Fruit fly (Drosophila melanogaster): Measurements from ENCODE around the gene CG14313.
A peak's percentile ranks its signal among the peaks of the same experiment; 100 is the strongest.

The CG14313 gene

DNA sequence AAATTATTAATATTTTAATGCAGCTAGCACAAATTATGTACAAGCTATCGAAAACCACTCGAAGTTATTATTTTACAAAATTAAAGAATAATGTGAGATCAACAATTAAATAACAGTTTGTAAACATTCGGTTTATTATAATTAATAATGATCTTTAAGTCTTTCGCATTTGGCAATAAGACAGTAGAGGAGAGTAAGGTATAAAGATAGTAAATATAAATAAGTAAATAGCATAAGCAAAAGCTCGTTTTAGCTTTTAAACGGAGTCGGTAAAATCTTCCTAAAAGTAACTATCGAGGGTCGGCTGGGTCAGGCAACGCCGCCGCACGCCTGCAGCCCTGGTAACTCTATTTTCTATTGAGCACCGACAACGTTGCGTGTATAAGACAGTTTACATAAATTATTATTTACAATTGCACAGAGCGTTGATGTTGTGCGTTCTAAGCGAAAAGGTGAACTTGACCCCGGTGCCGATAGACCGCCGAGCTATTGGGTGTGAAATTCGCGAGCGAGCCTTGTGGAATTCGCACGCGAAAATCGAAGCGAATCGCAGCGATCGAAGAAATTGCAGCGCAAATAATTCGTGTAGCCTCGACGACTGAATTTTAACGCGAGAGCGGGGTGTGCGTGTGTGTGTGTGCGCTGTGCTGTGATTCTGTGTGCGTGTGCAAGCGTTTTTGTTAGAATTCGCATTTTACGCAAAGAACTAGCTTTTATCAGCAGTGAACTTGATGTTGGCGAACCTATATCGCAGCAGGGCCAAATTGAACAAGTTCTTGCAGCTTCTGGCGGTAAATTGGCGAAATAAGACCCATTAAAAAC lies 24.1 kb downstream of the CG14313 start, which contains the start of gene wrd (continued):
- TF ChIP-seq Pdp1 (GFP tag; optimal IDR thresholded peaks at IDR 0.05) = peak in 1 of 2 experiments; percentile 67
- TF ChIP-seq CG9876 (GFP tag; optimal IDR thresholded peaks at IDR 0.05) = no peak
- no peak for TF ChIP-seq ap (GFP tag; IDR thresholded peaks at IDR 0.05)
- peak in 1 of 2 experiments; percentile 40 for TF ChIP-seq Hr51 (GFP tag; optimal IDR thresholded peaks at IDR 0.05)
- TF ChIP-seq Usf (GFP tag; optimal IDR thresholded peaks at IDR 0.05) = no peak
- TF ChIP-seq Fer1 (GFP tag; optimal IDR thresholded peaks at IDR 0.05) = peak; percentile 13
- no peak for TF ChIP-seq ase (GFP tag; IDR thresholded peaks at IDR 0.05)
- TF ChIP-seq Ptx1 (GFP tag; IDR thresholded peaks at IDR 0.05) = no peak
- no peak for TF ChIP-seq wek (GFP tag; optimal IDR thresholded peaks at IDR 0.05)
- TF ChIP-seq sr (GFP tag; IDR thresholded peaks at IDR 0.05) = no peak
- TF ChIP-seq CG18619 (GFP tag; optimal IDR thresholded peaks at IDR 0.05) = peak; percentile 44
- TF ChIP-seq dm (GFP tag; optimal IDR thresholded peaks at IDR 0.05) = no peak
- TF ChIP-seq Hsf (GFP tag; optimal IDR thresholded peaks at IDR 0.05) = no peak
- no peak for TF ChIP-seq CG10431 (GFP tag; optimal IDR thresholded peaks at IDR 0.05)
- TF ChIP-seq Abd-B (GFP tag; optimal IDR thresholded peaks at IDR 0.05) = peak; percentile 29
- peak; percentile 38 for TF ChIP-seq CG2120 (GFP tag; optimal IDR thresholded peaks at IDR 0.05)
- TF ChIP-seq CG6765 (GFP tag; optimal IDR thresholded peaks at IDR 0.05) = no peak
- no peak for TF ChIP-seq CG4730 (GFP tag; IDR thresholded peaks at IDR 0.05)
- peak; percentile 81; the same call in 1 of the 2 replicates for TF ChIP-seq rib (GFP tag; IDR thresholded peaks at IDR 0.05)
- no peak for TF ChIP-seq unpg (GFP tag; optimal IDR thresholded peaks at IDR 0.05)
- TF ChIP-seq CG14050 (GFP tag; IDR thresholded peaks at IDR 0.05) = no peak
- TF ChIP-seq Sox100B (GFP tag; optimal IDR thresholded peaks at IDR 0.05) = peak; percentile 48
- peak; percentile 47 for TF ChIP-seq CG2678 (tag; optimal IDR thresholded peaks at IDR 0.05)
- TF ChIP-seq CG15514 (GFP tag; optimal IDR thresholded peaks at IDR 0.05) = peak; percentile 79
- TF ChIP-seq NFAT (GFP tag; IDR thresholded peaks at IDR 0.05) = peak; percentile 50; the same call in 1 of the 2 replicates
- TF ChIP-seq gcm (GFP tag; optimal IDR thresholded peaks at IDR 0.05) = no peak
- peak; percentile 57; the same call in 2 of the 3 replicates for TF ChIP-seq row (GFP tag; IDR thresholded peaks at IDR 0.05)
- peak; percentile 53 for TF ChIP-seq CG30403 (GFP tag; optimal IDR thresholded peaks at IDR 0.05)
- TF ChIP-seq pros (GFP tag; optimal IDR thresholded peaks at IDR 0.05) = no peak
- no peak for TF ChIP-seq CG2889 (GFP tag; IDR thresholded peaks at IDR 0.05)
- no peak for TF ChIP-seq CG1832 (GFP tag; optimal IDR thresholded peaks at IDR 0.05)
- TF ChIP-seq gt (GFP tag; IDR thresholded peaks at IDR 0.05) = no peak
- peak; percentile 60; the same call in 1 of the 3 replicates for TF ChIP-seq CG34422 (GFP tag; IDR thresholded peaks at IDR 0.05)
- TF ChIP-seq fd96Cb (tag; optimal IDR thresholded peaks at IDR 0.05) = peak; percentile 25
- TF ChIP-seq dysf (GFP tag; IDR thresholded peaks at IDR 0.05) = 0 out of 3 replicates have a peak, but pooled peaks have one; percentile 27
- TF ChIP-seq mam (GFP tag; optimal IDR thresholded peaks at IDR 0.05) = no peak
- no peak for TF ChIP-seq eyg (GFP tag; optimal IDR thresholded peaks at IDR 0.05)
- TF ChIP-seq CG7963 (GFP tag; IDR thresholded peaks at IDR 0.05; ENCODE audit: partially characterized antibody) = no peak
- no peak for TF ChIP-seq h (optimal IDR thresholded peaks at IDR 0.05)
- TF ChIP-seq croc (GFP tag; conservative IDR thresholded peaks at IDR 0.05) = no peak
- TF ChIP-seq CG2712 (tag; optimal IDR thresholded peaks at IDR 0.05) = peak; percentile 27
- peak; percentile 58; the same call in 1 of the 3 replicates for TF ChIP-seq CG11456 (GFP tag; IDR thresholded peaks at IDR 0.05)
- peak; percentile 32 for TF ChIP-seq Ssrp (tag; optimal IDR thresholded peaks at IDR 0.05)
- TF ChIP-seq lilli (GFP tag; optimal IDR thresholded peaks at IDR 0.05) = peak; percentile 18
- no peak for TF ChIP-seq NC2β (GFP tag; optimal IDR thresholded peaks at IDR 0.05)
- TF ChIP-seq gce (GFP tag; IDR thresholded peaks at IDR 0.05) = no peak
- TF ChIP-seq so (GFP tag; IDR thresholded peaks at IDR 0.05) = no peak
- TF ChIP-seq slbo (GFP tag; IDR thresholded peaks at IDR 0.05) = peak; percentile 50; the same call in 1 of the 2 replicates
- TF ChIP-seq CG14710 (tag; optimal IDR thresholded peaks at IDR 0.05) = peak; percentile 33
- TF ChIP-seq sob (GFP tag; IDR thresholded peaks at IDR 0.05) = no peak
